Worm (Caenorhabditis elegans): ENCODE measurements around the gene C45B11.8.

DNA sequence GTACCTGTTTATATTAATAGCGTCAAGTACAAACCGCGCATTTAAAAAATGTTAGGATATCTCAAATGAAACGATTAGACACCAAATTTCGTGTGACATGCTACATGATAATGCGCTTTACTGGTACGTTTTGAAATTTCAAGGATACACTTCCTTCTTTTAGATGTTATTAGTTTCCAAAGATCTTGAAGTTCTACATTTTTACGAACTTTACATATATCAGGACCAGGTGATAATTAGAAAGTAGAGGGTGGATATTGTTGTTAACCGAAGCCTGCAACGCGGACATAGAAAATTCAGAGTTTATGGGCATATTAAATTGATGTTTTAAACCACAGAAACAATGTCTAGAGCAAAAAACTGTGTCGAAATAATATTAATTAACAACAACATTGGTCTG is 27.4 kb upstream of the C45B11.8 start:
- TF ChIP-seq hpl-2 (GFP tag; optimal IDR thresholded peaks at IDR 0.05): no peak
- TF ChIP-seq dpl-1 (GFP tag; optimal IDR thresholded peaks at IDR 0.05): no peak
- TF ChIP-seq mdl-1 (tag; optimal IDR thresholded peaks at IDR 0.05): no peak
- TF ChIP-seq irx-1 (tag; optimal IDR thresholded peaks at IDR 0.05): no peak
- no peak for TF ChIP-seq vab-15 (tag; optimal IDR thresholded peaks at IDR 0.05)
- no peak for TF ChIP-seq unc-62 (GFP tag; optimal IDR thresholded peaks at IDR 0.05)
- no peak for TF ChIP-seq ceh-90 (tag; optimal IDR thresholded peaks at IDR 0.05)
- TF ChIP-seq nhr-11 (tag; optimal IDR thresholded peaks at IDR 0.05): no peak
- TF ChIP-seq nhr-90 (tag; optimal IDR thresholded peaks at IDR 0.05; ENCODE audit: poor library complexity): no peak
- TF ChIP-seq ama-1 (optimal IDR thresholded peaks at IDR 0.05): no peak

All from whole organism, L1 larva.